Worm (Caenorhabditis elegans): Measurements from ENCODE around the gene chpf-2.

- TF ChIP-seq him-1 (tag; optimal IDR thresholded peaks at IDR 0.05): no peak
- TF ChIP-seq dpl-1 (GFP tag; optimal IDR thresholded peaks at IDR 0.05): no peak
- TF ChIP-seq xnd-1 (tag; optimal IDR thresholded peaks at IDR 0.05): no peak
- no peak for TF ChIP-seq lag-1 (GFP tag; IDR thresholded peaks at IDR 0.05)
Measured at ce11 chrV:3086260-3086659, 47.1 kb upstream of the chpf-2 start, which contains the start of gene srt-8.
